Fruit fly (Drosophila melanogaster) whole organism: ENCODE results near the gene CG33934.

ENCODE experiments used
- EcR ChIP-seq, 2 experiments: fragments of >200 bp; optimal IDR thresholded peaks; 2 replicates each; lab custom pipeline; 2017; ENCODE audit warnings: missing biosample characterization in 2 of 2, missing genetic modification characterization in 2 of 2, missing genetic modification reagents in 2 of 2
- pan ChIP-seq: fragments of >200 bp; optimal IDR thresholded peaks from 2 replicates; lab custom pipeline; 2017
- psq ChIP-seq: fragments of >200 bp; optimal IDR thresholded peaks from 2 replicates; lab custom pipeline; 2017
- usp ChIP-seq: fragments of >200 bp; optimal IDR thresholded peaks from 2 replicates; lab custom pipeline; 2017; ENCODE audit warnings: missing biosample characterization, missing genetic modification characterization, mixed read lengths

dm6 chr3R:19997526-19998070, 45.0 kb upstream of the CG33934 start:
- TF ChIP-seq EcR (GFP tag; optimal IDR thresholded peaks at IDR 0.05; lab: Kevin White, UChicago) (no peak), usp (GFP tag; lab: Kevin White, UChicago) (no peak), psq (no peak), pan (lab: Kevin White, UChicago) (no peak)
